Worm (Caenorhabditis elegans) whole organism, L4 larva: ENCODE data around the gene Y71H2AM.1.

Experiments
- D1046.2 ChIP-seq: fragments of 200-800 bp; sonication (Bioruptor generic); IDR thresholded peaks from 2 replicates; pipeline ENCODE4 v1.3.6; 2022; ENCODE audit warnings: missing genetic modification characterization, missing compliant biosample characterization
- F44E2.7 ChIP-seq: fragments of 200-800 bp; sonication (Bioruptor generic); IDR thresholded peaks from 2 replicates; pipeline ENCODE4 v2.1.2; 2022; ENCODE audit warnings: missing genetic modification characterization, missing compliant biosample characterization
- T20F7.1 ChIP-seq: fragments of 200-800 bp; sonication (Bioruptor generic); optimal IDR thresholded peaks from 2 replicates; lab custom pipeline; 2018; ENCODE audit warnings: mild to moderate bottlenecking, missing genetic modification characterization, missing compliant biosample characterization
- Y48G9A.11 ChIP-seq: fragments of 200-800 bp; sonication (Bioruptor generic); IDR thresholded peaks from 2 replicates; pipeline ENCODE4 v1.3.6; 2022; ENCODE audit warnings: missing genetic modification reagents, missing genetic modification characterization, missing compliant biosample characterization
- ZK337.2 ChIP-seq: fragments of 200-800 bp; sonication (Bioruptor generic); IDR thresholded peaks from 2 replicates; pipeline ENCODE4 v1.3.6; 2022; ENCODE audit warnings: missing genetic modification reagents, missing genetic modification characterization, missing compliant biosample characterization
- ZK546.5 ChIP-seq, 2 experiments: sonication (generic microtip); optimal IDR thresholded peaks; 2 replicates each; lab custom pipeline; 2017; ENCODE audit warnings: missing biosample characterization in 2 of 2, missing genetic modification characterization in 2 of 2
- aly-2 ChIP-seq: sonication (generic microtip); optimal IDR thresholded peaks from 2 replicates; lab custom pipeline; 2018; ENCODE audit warnings: missing biosample characterization, missing genetic modification characterization
- ama-1 ChIP-seq: fragments of 150-350 bp; optimal IDR thresholded peaks from 2 replicates; lab custom pipeline; 2014; ENCODE audit warnings: inconsistent platforms, mixed read lengths
- attf-4 ChIP-seq: sonication (generic microtip); optimal IDR thresholded peaks from 3 replicates; lab custom pipeline; 2017; ENCODE audit warnings: missing biosample characterization, missing genetic modification characterization
- ceh-20 ChIP-seq: fragments of 200-800 bp; sonication (Bioruptor generic); IDR thresholded peaks from 2 replicates; pipeline ENCODE4 v1.3.6; 2022; ENCODE audit warnings: missing genetic modification reagents, missing genetic modification characterization, missing compliant biosample characterization
- ceh-32 ChIP-seq: sonication (generic microtip); optimal IDR thresholded peaks from 2 replicates; lab custom pipeline; 2016; ENCODE audit warnings: mild to moderate bottlenecking, missing genetic modification characterization, missing compliant biosample characterization; ENCODE audit not compliant: poor library complexity
- ceh-82 ChIP-seq: sonication (generic microtip); optimal IDR thresholded peaks from 2 replicates; lab custom pipeline; 2017; ENCODE audit warnings: missing biosample characterization, missing genetic modification characterization
- daf-16 ChIP-seq, 3 experiments: sonication (generic microtip); optimal IDR thresholded peaks; 2 replicates each; lab custom pipeline; 2016 to 2017; ENCODE audit warnings: missing genetic modification characterization in 3 of 3, missing genetic modification reagents in 3 of 3, mild to moderate bottlenecking in 2 of 3, missing compliant biosample characterization in 2 of 3, missing biosample characterization in 1 of 3, moderate library complexity in 1 of 3
- daf-19 ChIP-seq: fragments of 200-800 bp; sonication (Bioruptor generic); conservative IDR thresholded peaks from 2 replicates; pipeline ENCODE4 v1.3.6; 2022; ENCODE audit warnings: missing genetic modification characterization, missing compliant biosample characterization
- daf-8 ChIP-seq: fragments of 200-800 bp; sonication (Bioruptor generic); IDR thresholded peaks from 2 replicates; pipeline ENCODE4 v1.3.6; 2022; ENCODE audit warnings: missing genetic modification characterization, missing compliant biosample characterization
- dmd-6 ChIP-seq: fragments of 200-800 bp; sonication (Bioruptor generic); IDR thresholded peaks from 2 replicates; pipeline ENCODE4 v1.3.6; 2022; ENCODE audit warnings: missing genetic modification reagents, missing genetic modification characterization, missing compliant biosample characterization
- dmd-8 ChIP-seq: fragments of 200-800 bp; sonication (Bioruptor generic); IDR thresholded peaks from 2 replicates; pipeline ENCODE4 v1.3.6; 2022; ENCODE audit warnings: missing genetic modification characterization, missing compliant biosample characterization
- dpl-1 ChIP-seq: fragments of 150-350 bp; optimal IDR thresholded peaks from 2 replicates; lab custom pipeline; 2014; ENCODE audit warnings: missing biosample characterization, missing genetic modification reagents, missing genetic modification characterization
- duxl-1 ChIP-seq: sonication (generic microtip); optimal IDR thresholded peaks from 2 replicates; lab custom pipeline; 2016; ENCODE audit warnings: mild to moderate bottlenecking, missing genetic modification characterization, moderate library complexity, missing compliant biosample characterization; ENCODE audit not compliant: poor library complexity
- dve-1 ChIP-seq: sonication (generic microtip); optimal IDR thresholded peaks from 2 replicates; lab custom pipeline; 2017; ENCODE audit warnings: antibody characterized with exemption, mild to moderate bottlenecking, missing genetic modification characterization, missing compliant biosample characterization; ENCODE audit not compliant: insufficient read depth
- hlh-11 ChIP-seq: fragments of 200-800 bp; sonication (Bioruptor generic); optimal IDR thresholded peaks from 2 replicates; lab custom pipeline; 2018; ENCODE audit warnings: mild to moderate bottlenecking, missing genetic modification characterization, missing compliant biosample characterization
- hlh-30 ChIP-seq: sonication (generic microtip); optimal IDR thresholded peaks from 2 replicates; lab custom pipeline; 2017; ENCODE audit warnings: antibody characterized with exemption, mild to moderate bottlenecking, missing genetic modification characterization, missing compliant biosample characterization; ENCODE audit not compliant: insufficient read depth
- hmg-1.1 ChIP-seq: fragments of 200-800 bp; sonication (Bioruptor generic); IDR thresholded peaks from 2 replicates; pipeline ENCODE4 v1.3.6; 2022; ENCODE audit warnings: missing genetic modification reagents, missing genetic modification characterization, missing compliant biosample characterization
- jun-1 ChIP-seq: fragments of 150-350 bp; optimal IDR thresholded peaks from 2 replicates; lab custom pipeline; 2014; ENCODE audit warnings: missing biosample characterization, missing genetic modification reagents, missing genetic modification characterization
- lin-1 ChIP-seq: fragments of 200-800 bp; sonication (Bioruptor generic); IDR thresholded peaks from 2 replicates; pipeline ENCODE4 v1.3.6; 2022; ENCODE audit warnings: missing genetic modification reagents, missing genetic modification characterization, missing compliant biosample characterization
- lin-13 ChIP-seq: fragments of 150-350 bp; optimal IDR thresholded peaks from 2 replicates; lab custom pipeline; 2014; ENCODE audit warnings: missing biosample characterization, missing genetic modification reagents, missing genetic modification characterization
- lin-15B ChIP-seq: fragments of 150-350 bp; sonication (generic microtip); optimal IDR thresholded peaks from 3 replicates; lab custom pipeline; 2014; ENCODE audit warnings: missing biosample characterization, missing genetic modification characterization
- lin-29 ChIP-seq: fragments of 200-800 bp; sonication (Bioruptor generic); IDR thresholded peaks from 2 replicates; pipeline ENCODE4 v1.3.6; 2022; ENCODE audit warnings: missing genetic modification reagents, missing genetic modification characterization, missing compliant biosample characterization
- lin-38 ChIP-seq: fragments of 200-800 bp; sonication (Bioruptor generic); IDR thresholded peaks from 2 replicates; pipeline ENCODE4 v1.3.6; 2022; ENCODE audit warnings: missing genetic modification reagents, missing genetic modification characterization, missing compliant biosample characterization
- mdl-1 ChIP-seq, 2 experiments: fragments of 150-350 bp in 1 of 2; sonication (generic microtip) in 1 of 2; optimal IDR thresholded peaks; 2 replicates each; lab custom pipeline; 2014 to 2017; ENCODE audit warnings: missing biosample characterization in 2 of 2, missing genetic modification characterization in 2 of 2
- mxl-3 ChIP-seq: fragments of 200-800 bp; sonication (Bioruptor generic); optimal IDR thresholded peaks from 2 replicates; lab custom pipeline; 2018; ENCODE audit warnings: mild to moderate bottlenecking, missing genetic modification characterization, missing compliant biosample characterization
- nhr-10 ChIP-seq: fragments of 150-350 bp; optimal IDR thresholded peaks from 2 replicates; lab custom pipeline; 2014; ENCODE audit warnings: missing biosample characterization, missing genetic modification characterization
- nhr-102 ChIP-seq: sonication (generic microtip); optimal IDR thresholded peaks from 2 replicates; lab custom pipeline; 2016; ENCODE audit warnings: mild to moderate bottlenecking, missing genetic modification characterization, moderate library complexity, missing compliant biosample characterization
- nhr-11 ChIP-seq: fragments of 150-350 bp; optimal IDR thresholded peaks from 2 replicates; lab custom pipeline; 2014; ENCODE audit warnings: missing biosample characterization, missing genetic modification characterization
- nhr-28 ChIP-seq: fragments of 150-350 bp; optimal IDR thresholded peaks from 2 replicates; lab custom pipeline; 2014; ENCODE audit warnings: missing biosample characterization, missing genetic modification characterization
- nhr-41 ChIP-seq: fragments of 200-800 bp; sonication (Bioruptor generic); IDR thresholded peaks from 2 replicates; pipeline ENCODE4 v1.3.6; 2022; ENCODE audit warnings: missing genetic modification reagents, missing genetic modification characterization, missing compliant biosample characterization
- nhr-6 ChIP-seq: fragments of 150-350 bp; optimal IDR thresholded peaks from 2 replicates; lab custom pipeline; 2014; ENCODE audit warnings: missing biosample characterization, missing genetic modification characterization
- nhr-77 ChIP-seq: fragments of 150-350 bp; optimal IDR thresholded peaks from 2 replicates; lab custom pipeline; 2014; ENCODE audit warnings: missing biosample characterization, missing genetic modification characterization
- php-3 ChIP-seq: fragments of 200-800 bp; sonication (Bioruptor generic); IDR thresholded peaks from 2 replicates; pipeline ENCODE4 v1.3.6; 2022; ENCODE audit warnings: missing genetic modification reagents, missing genetic modification characterization, missing compliant biosample characterization
- pqm-1 ChIP-seq: sonication (generic microtip); optimal IDR thresholded peaks from 2 replicates; lab custom pipeline; 2017; ENCODE audit warnings: missing biosample characterization, missing genetic modification characterization
- sdz-12 ChIP-seq: fragments of 200-800 bp; sonication (Bioruptor generic); optimal IDR thresholded peaks from 2 replicates; lab custom pipeline; 2018; ENCODE audit warnings: mild to moderate bottlenecking, missing genetic modification characterization, missing compliant biosample characterization
- set-16 ChIP-seq: fragments of 200-800 bp; sonication (Bioruptor generic); IDR thresholded peaks from 2 replicates; pipeline ENCODE4 v1.3.6; 2022; ENCODE audit warnings: missing genetic modification reagents, missing genetic modification characterization, missing compliant biosample characterization
- skn-1 ChIP-seq: fragments of 150-350 bp; optimal IDR thresholded peaks from 2 replicates; lab custom pipeline; 2014; ENCODE audit warnings: missing biosample characterization, missing genetic modification characterization
- spr-1 ChIP-seq: sonication (generic microtip); optimal IDR thresholded peaks from 2 replicates; lab custom pipeline; 2016; ENCODE audit warnings: mild to moderate bottlenecking, missing genetic modification characterization, missing compliant biosample characterization
- tag-97 ChIP-seq: fragments of 200-800 bp; sonication (Bioruptor generic); IDR thresholded peaks from 2 replicates; pipeline ENCODE4 v1.3.6; 2022; ENCODE audit warnings: missing genetic modification characterization, missing compliant biosample characterization
- unc-130 ChIP-seq: sonication (generic microtip); optimal IDR thresholded peaks from 2 replicates; lab custom pipeline; 2016; ENCODE audit warnings: missing genetic modification reagents, missing genetic modification characterization, missing compliant biosample characterization
- zfp-2 ChIP-seq: sonication (generic microtip); optimal IDR thresholded peaks from 2 replicates; lab custom pipeline; 2016; ENCODE audit warnings: mild to moderate bottlenecking, missing genetic modification characterization, missing compliant biosample characterization
- ztf-11 ChIP-seq: fragments of 150-350 bp; optimal IDR thresholded peaks from 2 replicates; lab custom pipeline; 2014; ENCODE audit warnings: missing biosample characterization, missing genetic modification characterization

The Y71H2AM.1 gene

DNA sequence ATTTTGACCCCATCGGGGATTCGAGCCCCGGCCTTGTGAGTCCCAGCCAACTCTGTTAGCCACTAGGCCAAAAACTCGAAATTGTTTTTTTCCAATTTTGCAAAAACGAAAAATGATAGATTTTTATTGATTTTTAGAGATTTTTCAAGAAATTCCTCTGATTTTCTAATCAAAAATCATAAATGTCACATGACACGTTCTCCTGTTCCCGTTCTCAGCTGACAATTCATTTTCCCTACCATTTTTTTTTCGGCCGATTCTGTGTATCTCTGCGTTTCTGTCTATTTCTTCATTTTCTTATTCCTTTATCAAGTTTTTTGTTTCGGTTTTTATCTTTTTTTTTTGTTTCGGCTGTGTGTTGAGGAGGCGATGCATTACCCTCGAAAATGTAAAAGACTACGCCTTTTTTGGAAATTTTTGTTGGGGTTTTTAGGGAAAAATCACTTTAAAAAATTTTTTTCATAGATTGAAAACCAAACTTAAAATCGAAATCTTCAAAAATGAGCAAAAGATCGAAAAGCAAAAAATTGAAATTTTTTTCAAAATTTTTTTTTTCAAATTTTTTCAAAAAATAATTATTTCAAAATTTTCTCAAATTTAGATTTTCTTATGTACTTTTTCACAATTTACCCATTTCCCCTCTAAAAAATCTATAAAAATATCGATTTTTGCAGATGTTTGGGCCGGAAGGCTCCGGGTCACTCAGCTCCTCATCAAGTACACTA lies 47.4 kb downstream of the Y71H2AM.1 start, which contains the start of gene klf-1 (continued):
- TF ChIP-seq dmd-6 (GFP tag; lab: Robert Waterston, UW) (peak; percentile 86), dpl-1 (GFP tag; lab: Kevin White, UChicago) (peak; percentile 24), ceh-82 (tag; lab: Kevin White, UChicago) (no peak), lin-38 (no peak; the same call in 1 of the 2 replicates), mdl-1 (tag; optimal IDR thresholded peaks at IDR 0.05; lab: Kevin White, UChicago) (peak in 1 of 2 experiments; percentile 58), ZK337.2 (GFP tag; lab: Robert Waterston, UW) (no peak), dve-1 (tag; lab: Kevin White, UChicago) (peak; percentile 84), nhr-102 (peak; percentile 28), sdz-12 (no peak), zfp-2 (tag; lab: Kevin White, UChicago) (no peak), daf-16 (GFP tag; optimal IDR thresholded peaks at IDR 0.05; lab: Kevin White, UChicago) (no peak), daf-16 (tag; optimal IDR thresholded peaks at IDR 0.05; lab: Kevin White, UChicago) (peak; percentile 52), ceh-32 (tag; lab: Kevin White, UChicago) (no peak), ama-1 (lab: Kevin White, UChicago) (no peak), Y48G9A.11 (no peak), tag-97 (GFP tag; lab: Robert Waterston, UW) (no peak)

ce11 chrIII:2875946-2876345 lies 49.1 kb downstream of the Y71H2AM.1 start:
- TF ChIP-seq dpl-1 (GFP tag; lab: Kevin White, UChicago) (peak; percentile 60), nhr-11 (tag; lab: Kevin White, UChicago) (peak; percentile 41), unc-130 (no peak), zfp-2 (tag; lab: Kevin White, UChicago) (no peak), ama-1 (lab: Kevin White, UChicago) (peak; percentile 43), lin-13 (GFP tag; lab: Kevin White, UChicago) (peak; percentile 67), daf-8 (no peak), daf-19 (GFP tag; lab: Robert Waterston, UW) (no peak), lin-15B (tag; lab: Kevin White, UChicago) (no peak), nhr-10 (tag; lab: Kevin White, UChicago) (peak; percentile 58), lin-29 (no peak), duxl-1 (tag; lab: Kevin White, UChicago) (no peak), jun-1 (tag; lab: Kevin White, UChicago) (peak; percentile 24), D1046.2 (no peak), nhr-28 (tag; lab: Kevin White, UChicago) (peak; percentile 92), aly-2 (tag; lab: Kevin White, UChicago) (no peak), hlh-11 (tag; lab: Kevin White, UChicago) (peak; percentile 97), lin-38 (peak; percentile 52), mxl-3 (GFP tag; lab: Kevin White, UChicago) (peak; percentile 88), nhr-6 (no peak), ztf-11 (tag; lab: Kevin White, UChicago) (no peak), set-16 (GFP tag; lab: Robert Waterston, UW) (0 out of 2 replicates have a peak, but pooled peaks have one; percentile 16), nhr-77 (peak; percentile 74), pqm-1 (tag; lab: Kevin White, UChicago) (peak; percentile 85), nhr-41 (GFP tag; lab: Robert Waterston, UW) (peak; percentile 93), lin-1 (GFP tag; lab: Robert Waterston, UW) (peak; percentile 62), skn-1 (tag; lab: Kevin White, UChicago) (no peak), php-3 (0 out of 2 replicates have a peak, but pooled peaks have one; percentile 23), ZK546.5 (tag; optimal IDR thresholded peaks at IDR 0.05; lab: Kevin White, UChicago) (no peak), hlh-30 (peak; percentile 83), attf-4 (no peak), T20F7.1 (GFP tag; lab: Kevin White, UChicago) (peak; percentile 69), dmd-6 (GFP tag; lab: Robert Waterston, UW) (peak; percentile 91), dmd-8 (GFP tag; lab: Robert Waterston, UW) (no peak), hmg-1.1 (peak; percentile 44), spr-1 (tag; lab: Kevin White, UChicago) (peak; percentile 19), F44E2.7 (GFP tag; lab: Robert Waterston, UW) (no peak), ceh-20 (peak; percentile 60; the same call in 1 of the 2 replicates), mdl-1 (tag; optimal IDR thresholded peaks at IDR 0.05; lab: Kevin White, UChicago) (peak; percentile 2 to 89)
